Fruit fly (Drosophila melanogaster): Measurements from ENCODE around the gene ppk17.

ppk17 gene

DNA sequence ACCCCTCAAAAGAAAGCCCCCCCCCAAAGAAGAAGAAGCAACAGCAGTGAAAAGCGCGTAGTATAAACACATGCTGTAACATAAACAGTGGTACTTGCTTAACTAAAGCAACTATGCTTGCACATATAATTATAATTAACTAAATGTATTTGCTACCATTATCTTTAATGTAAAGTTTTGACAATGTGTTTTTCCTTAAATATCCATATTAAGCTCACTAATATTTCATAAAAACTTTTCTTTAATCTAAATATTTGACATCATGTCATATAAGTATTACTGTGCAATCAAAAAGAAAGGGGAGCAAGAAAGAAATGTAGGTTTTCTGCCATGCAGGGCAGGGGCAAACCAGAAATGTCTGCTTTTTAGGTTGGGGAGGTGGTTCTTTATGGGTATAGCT is 43.6 kb downstream of the ppk17 start:
- TF ChIP-seq HLH106 (tag; optimal IDR thresholded peaks at IDR 0.05) = no peak
- no peak for TF ChIP-seq Sp1 (GFP tag; optimal IDR thresholded peaks at IDR 0.05)
- no peak for TF ChIP-seq N (GFP tag; optimal IDR thresholded peaks at IDR 0.05)
- TF ChIP-seq brk (GFP tag; optimal IDR thresholded peaks at IDR 0.05) = no peak
- TF ChIP-seq lola (GFP tag; optimal IDR thresholded peaks at IDR 0.05) = no peak
- TF ChIP-seq ey (GFP tag; optimal IDR thresholded peaks at IDR 0.05) = no peak
- TF ChIP-seq OdsH (GFP tag; optimal IDR thresholded peaks at IDR 0.05) = no peak
- TF ChIP-seq Rel (GFP tag; optimal IDR thresholded peaks at IDR 0.05) = no peak
- no peak for TF ChIP-seq Rel (tag; optimal IDR thresholded peaks at IDR 0.05)
- TF ChIP-seq dl (GFP tag; optimal IDR thresholded peaks at IDR 0.05; ENCODE audit: insufficient read depth in 1 of 2, partially characterized antibody in 2 of 2) = no peak
- no peak for TF ChIP-seq pan (optimal IDR thresholded peaks at IDR 0.05)

DNA sequence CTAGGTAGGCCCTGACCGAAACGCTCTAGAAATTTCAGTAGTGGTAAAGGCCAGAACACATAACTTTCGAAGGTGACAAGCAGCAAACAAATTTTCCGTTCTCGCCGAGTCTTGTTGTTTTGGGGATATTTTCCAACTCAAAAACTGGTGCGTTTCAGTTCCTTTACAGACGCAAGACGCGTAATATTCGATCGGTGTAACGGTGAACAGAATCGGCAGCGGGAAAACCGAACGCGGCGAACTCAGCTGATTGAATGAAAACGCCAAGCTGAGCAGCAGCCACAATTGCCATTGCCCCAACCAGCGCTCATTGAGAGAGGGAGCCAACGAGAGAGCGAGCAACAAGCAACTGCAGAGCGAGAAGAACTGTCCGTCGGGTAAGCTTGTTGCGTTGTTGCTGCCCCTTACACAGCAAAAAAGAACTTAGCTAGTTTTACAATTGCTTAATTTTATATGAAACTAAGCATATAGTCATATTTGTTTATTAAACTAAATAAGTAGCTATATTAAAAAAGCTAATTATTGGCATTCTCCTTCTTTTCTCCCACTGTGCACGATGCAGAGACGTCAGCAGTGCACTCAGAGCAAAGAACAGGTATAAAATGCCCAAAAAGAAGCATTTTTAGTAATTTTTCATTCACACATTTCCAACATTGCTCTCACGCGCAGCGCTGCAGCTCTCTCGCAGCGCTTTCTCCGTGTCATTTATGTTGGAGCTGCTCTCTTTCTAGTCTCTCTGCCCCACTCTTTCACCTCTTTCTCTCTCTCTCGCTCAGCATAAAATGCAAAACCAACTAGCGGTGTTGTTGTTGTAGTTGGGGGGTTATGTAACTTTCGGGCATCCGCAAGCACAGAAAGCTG is 44.3 kb downstream of the ppk17 start, which contains the start of the genes Cyt-c-d and CG31808:
Gene Cyt-c-d (plus strand): TSS at position 51 of the 861 bp plus-strand sequence.
Gene CG31808 (minus strand): TSS at position 355 of the 861 bp plus-strand sequence.
- TF ChIP-seq Vsx2 (GFP tag; optimal IDR thresholded peaks at IDR 0.05; ENCODE audit: partially characterized antibody) (no peak), rgr (GFP tag; optimal IDR thresholded peaks at IDR 0.05) (peak; percentile 94), Hr83 (GFP tag; optimal IDR thresholded peaks at IDR 0.05; ENCODE audit: poor library complexity, severe bottlenecking) (peak; percentile 11), sage (GFP tag; optimal IDR thresholded peaks at IDR 0.05) (peak; percentile 95), psq (GFP tag; optimal IDR thresholded peaks at IDR 0.05) (peak; percentile 91), pan (optimal IDR thresholded peaks at IDR 0.05) (no peak), brk (GFP tag; optimal IDR thresholded peaks at IDR 0.05) (peak; percentile 92), br (GFP tag; optimal IDR thresholded peaks at IDR 0.05) (peak; percentile 95), Rel (GFP tag; optimal IDR thresholded peaks at IDR 0.05) (peak; percentile 85), Rel (tag; optimal IDR thresholded peaks at IDR 0.05) (peak; percentile 64), CG9705 (GFP tag; optimal IDR thresholded peaks at IDR 0.05) (peak; percentile 78), CrebA (GFP tag; optimal IDR thresholded peaks at IDR 0.05; ENCODE audit: borderline replicate concordance) (peak; percentile 75), HLH106 (tag; optimal IDR thresholded peaks at IDR 0.05) (peak; percentile 95), CG32264 (GFP tag; optimal IDR thresholded peaks at IDR 0.05) (peak; percentile 81), Mio (GFP tag; optimal IDR thresholded peaks at IDR 0.05) (no peak), Abd-B (GFP tag; optimal IDR thresholded peaks at IDR 0.05) (no peak), lola (GFP tag; optimal IDR thresholded peaks at IDR 0.05) (no peak), Hnf4 (GFP tag; optimal IDR thresholded peaks at IDR 0.05) (peak; percentile 93), Dfd (GFP tag; optimal IDR thresholded peaks at IDR 0.05) (no peak), Myc (optimal IDR thresholded peaks at IDR 0.05) (no peak), N (GFP tag; optimal IDR thresholded peaks at IDR 0.05) (no peak), fru (GFP tag; optimal IDR thresholded peaks at IDR 0.05) (peak; percentile 96), Hr78 (GFP tag; optimal IDR thresholded peaks at IDR 0.05) (no peak), dl (GFP tag; optimal IDR thresholded peaks at IDR 0.05; ENCODE audit: insufficient read depth in 1 of 2, partially characterized antibody in 2 of 2) (peak; percentile 52 to 85), dmrt93B (GFP tag; optimal IDR thresholded peaks at IDR 0.05) (peak; percentile 88), OdsH (GFP tag; optimal IDR thresholded peaks at IDR 0.05) (peak; percentile 95), tai (GFP tag; optimal IDR thresholded peaks at IDR 0.05) (peak; percentile 87), sv (GFP tag; optimal IDR thresholded peaks at IDR 0.05) (peak; percentile 96), ey (GFP tag; optimal IDR thresholded peaks at IDR 0.05) (peak; percentile 95), jim (GFP tag; optimal IDR thresholded peaks at IDR 0.05) (no peak), woc (GFP tag; optimal IDR thresholded peaks at IDR 0.05) (peak; percentile 92), dsf (GFP tag; optimal IDR thresholded peaks at IDR 0.05; ENCODE audit: borderline replicate concordance) (peak; percentile 71), foxo (GFP tag; optimal IDR thresholded peaks at IDR 0.05) (peak; percentile 11 to 95), GATAd (GFP tag; optimal IDR thresholded peaks at IDR 0.05) (peak; percentile 24), Jra (GFP tag; optimal IDR thresholded peaks at IDR 0.05) (peak; percentile 89), Sp1 (GFP tag; optimal IDR thresholded peaks at IDR 0.05) (peak; percentile 94), Dif (GFP tag; optimal IDR thresholded peaks at IDR 0.05; ENCODE audit: partially characterized antibody) (peak; percentile 93), h (GFP tag; optimal IDR thresholded peaks at IDR 0.05) (peak; percentile 97), usp (GFP tag; optimal IDR thresholded peaks at IDR 0.05) (no peak)

All from whole organism, wandering third instar larva.